Worm (Caenorhabditis elegans): ENCODE data around the gene cpsf-4.
A peak's percentile ranks its signal among the peaks of the same experiment; 100 is the strongest.

The cpsf-4 gene

DNA sequence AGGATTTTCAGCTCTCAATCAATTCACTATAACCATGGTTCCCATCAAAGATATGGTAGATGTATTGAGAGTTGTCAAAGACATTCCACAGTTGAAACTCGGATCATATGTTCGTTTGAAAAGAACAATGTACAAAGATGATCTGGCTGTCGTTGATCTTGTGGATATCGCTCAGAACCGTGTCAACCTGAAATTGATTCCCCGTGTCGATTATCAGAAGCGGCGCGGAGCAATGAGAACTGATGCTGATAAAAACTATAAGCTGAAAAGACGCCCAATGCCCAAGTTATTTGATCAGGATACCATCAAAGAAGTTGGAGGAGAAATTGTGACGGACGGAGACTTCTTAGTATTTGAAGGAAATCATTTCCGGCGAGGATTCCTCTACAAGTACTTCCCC is 40.8 kb downstream of the cpsf-4 start:
- TF ChIP-seq C34F6.9 (tag; optimal IDR thresholded peaks at IDR 0.05): no peak
- TF ChIP-seq alr-1 (tag; optimal IDR thresholded peaks at IDR 0.05): no peak
- no peak for TF ChIP-seq lsy-2 (tag; optimal IDR thresholded peaks at IDR 0.05)
- TF ChIP-seq sem-4 (tag; optimal IDR thresholded peaks at IDR 0.05): no peak
- no peak for TF ChIP-seq F13H6.1 (tag; optimal IDR thresholded peaks at IDR 0.05)

DNA sequence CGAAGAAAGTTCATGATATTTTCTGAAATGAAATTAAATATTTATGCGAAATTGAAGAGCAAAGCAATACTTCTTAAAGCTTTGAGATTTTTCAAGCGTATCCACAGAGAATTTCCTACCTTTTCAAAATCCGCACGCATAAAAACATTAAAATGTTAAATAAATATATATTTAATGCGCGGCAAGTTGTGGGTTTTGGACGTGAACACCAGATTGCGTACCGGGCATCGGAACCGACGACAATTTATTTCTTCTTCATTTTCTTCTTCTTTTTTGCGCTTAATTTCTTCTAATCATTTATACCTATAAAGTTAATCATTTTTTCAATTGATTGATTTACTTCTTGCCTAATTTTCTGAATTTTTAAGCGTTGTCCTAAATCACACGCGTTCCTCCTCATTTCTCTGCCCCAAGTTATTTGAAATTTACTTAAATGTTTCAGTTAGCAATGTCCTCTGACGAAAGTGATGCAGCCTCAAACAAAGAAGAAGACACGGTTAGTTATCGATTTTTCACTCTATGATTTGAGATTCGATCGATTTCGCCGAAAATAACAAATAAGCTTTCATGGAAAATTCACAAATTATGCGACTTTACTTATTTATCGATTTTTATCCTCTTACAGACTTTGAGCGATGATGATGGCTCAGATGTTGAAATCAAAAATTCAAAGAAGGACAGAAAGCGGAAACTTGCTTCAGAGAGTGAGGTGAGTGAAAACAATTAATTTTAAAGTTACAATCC is 42.0 kb downstream of the cpsf-4 start, which contains the start of the genes bre-5 and spt-5:
TSS of gene bre-5 (minus strand) at position 167 of the 744 bp plus-strand sequence.
TSS of gene spt-5 (plus strand) at position 443 of the 744 bp plus-strand sequence.
- TF ChIP-seq gmeb-1 (tag; optimal IDR thresholded peaks at IDR 0.05) (peak; percentile 17), lsy-2 (tag; optimal IDR thresholded peaks at IDR 0.05) (peak in 1 of 2 experiments; percentile 61), nhr-129 (tag; optimal IDR thresholded peaks at IDR 0.05) (peak; percentile 7), nhr-21 (tag; optimal IDR thresholded peaks at IDR 0.05) (no peak)

DNA sequence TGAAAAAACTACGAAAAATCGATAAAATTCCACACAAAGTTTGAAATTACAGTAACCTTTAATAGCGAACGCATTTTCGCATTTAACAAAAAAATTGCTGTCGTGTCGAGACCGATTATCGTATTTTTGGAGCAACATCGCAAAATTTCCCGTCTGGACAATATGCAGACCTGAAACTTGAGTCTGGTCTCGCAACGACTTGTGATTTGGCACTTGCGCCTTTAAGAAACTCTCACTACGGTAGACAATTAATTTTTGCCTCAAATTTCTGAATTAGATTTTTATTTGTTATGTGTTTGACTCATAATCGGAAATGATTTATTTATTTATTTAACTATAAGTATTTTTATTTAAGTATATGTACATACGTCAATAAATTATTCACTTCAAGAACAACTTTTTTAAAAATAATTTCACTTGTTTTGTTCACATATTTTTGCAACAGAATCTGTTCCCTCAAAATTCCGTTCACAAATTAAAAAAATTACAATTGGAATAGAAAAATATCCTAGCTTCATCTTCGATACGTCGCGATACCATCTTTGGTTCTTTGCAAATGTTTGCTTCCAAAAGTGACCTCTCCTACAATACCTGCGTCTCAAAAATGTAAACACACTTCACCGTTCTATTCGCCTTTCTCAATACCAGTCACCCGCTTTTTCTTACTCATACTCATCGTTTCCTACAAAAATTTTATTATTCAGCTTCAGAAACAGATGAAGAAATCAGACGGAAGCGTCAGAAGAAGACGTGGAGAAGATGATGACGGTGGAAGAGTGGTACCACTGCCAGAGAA is 45.5 kb downstream of the cpsf-4 start, which contains the start of gene T12G3.4:
TSS of gene T12G3.4 (plus strand) at position 705 of the 796 bp plus-strand sequence.
- peak; percentile 2 for TF ChIP-seq nhr-129 (tag; optimal IDR thresholded peaks at IDR 0.05)
- peak; percentile 1 for TF ChIP-seq fos-1 (tag; optimal IDR thresholded peaks at IDR 0.05)
- TF ChIP-seq ZK546.5 (tag; optimal IDR thresholded peaks at IDR 0.05): no peak

DNA sequence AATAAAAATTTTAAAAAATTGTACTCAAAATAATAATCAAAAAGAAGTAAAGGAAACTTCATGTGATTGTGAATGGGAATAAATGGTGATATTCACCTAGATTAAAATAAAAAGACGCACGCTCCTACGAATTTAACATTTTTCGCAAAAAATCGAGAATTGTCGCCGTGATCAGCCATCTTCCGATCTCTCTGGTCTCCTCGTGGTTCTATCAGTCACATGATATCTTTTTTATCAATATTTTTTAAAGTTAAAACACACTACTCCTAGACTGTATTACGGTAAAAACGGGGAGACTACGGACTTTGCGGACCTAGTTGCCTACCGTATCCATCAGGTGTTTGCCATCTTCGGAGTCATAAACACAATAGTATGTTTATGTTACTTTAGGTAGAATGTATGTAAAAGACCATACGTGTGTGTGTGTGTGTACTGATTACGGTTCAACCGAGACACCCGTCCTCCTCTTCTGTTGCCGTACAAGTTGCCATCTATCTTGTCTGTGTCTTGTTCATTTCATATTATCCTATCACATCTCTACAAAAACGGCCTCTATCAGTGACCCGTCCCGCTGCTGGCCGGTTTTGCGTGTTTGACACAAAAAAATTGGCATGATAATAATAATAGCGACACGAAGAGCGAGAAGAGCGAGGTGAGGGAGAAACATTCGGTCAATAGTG is 46.6 kb downstream of the cpsf-4 start, which contains the start of gene T12G3.2:
TSS of gene T12G3.2 (minus strand) at position 444 of the 680 bp plus-strand sequence.
- no peak for TF ChIP-seq nhr-237 (tag; optimal IDR thresholded peaks at IDR 0.05)
- peak; percentile 23 for TF ChIP-seq F13H6.1 (tag; optimal IDR thresholded peaks at IDR 0.05)
- no peak for TF ChIP-seq blmp-1 (tag; optimal IDR thresholded peaks at IDR 0.05; ENCODE audit: insufficient read depth)
- TF ChIP-seq nhr-77 (tag; optimal IDR thresholded peaks at IDR 0.05): no peak
- no peak for TF ChIP-seq crh-2 (tag; optimal IDR thresholded peaks at IDR 0.05)
- TF ChIP-seq nhr-6 (tag; optimal IDR thresholded peaks at IDR 0.05): no peak
- TF ChIP-seq mbf-1 (tag; optimal IDR thresholded peaks at IDR 0.05): no peak
- TF ChIP-seq lin-13 (GFP tag; optimal IDR thresholded peaks at IDR 0.05): no peak
- peak; percentile 30 for TF ChIP-seq nhr-25 (tag; optimal IDR thresholded peaks at IDR 0.05)
- no peak for TF ChIP-seq nhr-23 (tag; optimal IDR thresholded peaks at IDR 0.05)
- TF ChIP-seq aly-2 (tag; optimal IDR thresholded peaks at IDR 0.05): no peak
- no peak for TF ChIP-seq unc-55 (GFP tag; optimal IDR thresholded peaks at IDR 0.05)
- no peak for TF ChIP-seq ZK546.5 (tag; optimal IDR thresholded peaks at IDR 0.05)
- TF ChIP-seq C34F6.9 (tag; optimal IDR thresholded peaks at IDR 0.05): no peak
- no peak for TF ChIP-seq unc-39 (tag; optimal IDR thresholded peaks at IDR 0.05)
- TF ChIP-seq unc-62 (GFP tag; optimal IDR thresholded peaks at IDR 0.05): no peak
- no peak for TF ChIP-seq lin-11 (tag; optimal IDR thresholded peaks at IDR 0.05)
- TF ChIP-seq peb-1 (tag; optimal IDR thresholded peaks at IDR 0.05): no peak
- no peak for TF ChIP-seq skn-1 (tag; optimal IDR thresholded peaks at IDR 0.05)
- TF ChIP-seq ztf-11 (tag; optimal IDR thresholded peaks at IDR 0.05): no peak
- no peak for TF ChIP-seq egl-27 (tag; optimal IDR thresholded peaks at IDR 0.05)
- no peak for TF ChIP-seq dmd-4 (tag; optimal IDR thresholded peaks at IDR 0.05)
- no peak for TF ChIP-seq elt-1 (tag; optimal IDR thresholded peaks at IDR 0.05)
- no peak for TF ChIP-seq elt-3 (tag; optimal IDR thresholded peaks at IDR 0.05)
- TF ChIP-seq ztf-4 (tag; optimal IDR thresholded peaks at IDR 0.05): no peak
- no peak for TF ChIP-seq alr-1 (tag; optimal IDR thresholded peaks at IDR 0.05)
- TF ChIP-seq nhr-21 (tag; optimal IDR thresholded peaks at IDR 0.05): peak; percentile 23
- no peak for TF ChIP-seq nhr-10 (tag; optimal IDR thresholded peaks at IDR 0.05)
- TF ChIP-seq nhr-11 (tag; optimal IDR thresholded peaks at IDR 0.05): no peak
- no peak for TF ChIP-seq ama-1 (optimal IDR thresholded peaks at IDR 0.05)
- TF ChIP-seq R02D3.7 (tag; optimal IDR thresholded peaks at IDR 0.05): no peak
- TF ChIP-seq mab-5 (tag; optimal IDR thresholded peaks at IDR 0.05): no peak
- no peak for TF ChIP-seq nhr-12 (tag; optimal IDR thresholded peaks at IDR 0.05)
- no peak for TF ChIP-seq ztf-1 (GFP tag; conservative IDR thresholded peaks at IDR 0.05)
- peak in 1 of 2 experiments; percentile 16 for TF ChIP-seq lsy-2 (tag; optimal IDR thresholded peaks at IDR 0.05)
- peak; percentile 65 for TF ChIP-seq fos-1 (tag; optimal IDR thresholded peaks at IDR 0.05)
- TF ChIP-seq sem-4 (tag; optimal IDR thresholded peaks at IDR 0.05): no peak
- peak; percentile 64 for TF ChIP-seq nhr-129 (tag; optimal IDR thresholded peaks at IDR 0.05)
- peak; percentile 25 for TF ChIP-seq gmeb-1 (tag; optimal IDR thresholded peaks at IDR 0.05)
- no peak for TF ChIP-seq ceh-16 (tag; optimal IDR thresholded peaks at IDR 0.05)
- TF ChIP-seq Y55F3AM.14 (GFP tag; optimal IDR thresholded peaks at IDR 0.05): no peak
- TF ChIP-seq lin-39 (tag; optimal IDR thresholded peaks at IDR 0.05): no peak
- no peak for TF ChIP-seq ceh-82 (tag; optimal IDR thresholded peaks at IDR 0.05)

Measured in whole organism, L2 larva.